Fruit fly (Drosophila melanogaster) whole organism, embryonic: ENCODE measurements around the gene Tfb4.

Experiments used
- Atf-2 ChIP-seq: fragments of 200-800 bp; sonication (Bioruptor generic); optimal IDR thresholded peaks from 2 replicates; lab custom pipeline; 2016; ENCODE audit warnings: missing biosample characterization, missing genetic modification characterization
- Bgb ChIP-seq: fragments of 200-800 bp; sonication (Bioruptor generic); IDR thresholded peaks from 2 replicates; pipeline ENCODE4 v1.3.6; 2022; ENCODE audit warnings: missing biosample characterization, missing genetic modification characterization; ENCODE audit not compliant: partially characterized antibody
- CG11695 ChIP-seq: fragments of 200-800 bp; sonication (Bioruptor generic); IDR thresholded peaks from 3 replicates; pipeline ENCODE4 v1.3.6; 2022; ENCODE audit warnings: missing biosample characterization, missing genetic modification characterization
- CG1233 ChIP-seq: fragments of 200-800 bp; sonication (Bioruptor generic); optimal IDR thresholded peaks from 4 replicates; lab custom pipeline; 2018; ENCODE audit warnings: missing biosample characterization, mild to moderate bottlenecking, missing genetic modification characterization
- CG13287 ChIP-seq: fragments of 200-800 bp; sonication (Bioruptor generic); IDR thresholded peaks from 2 replicates; pipeline ENCODE4 v1.3.6; 2022; ENCODE audit warnings: missing biosample characterization, missing genetic modification characterization; ENCODE audit not compliant: partially characterized antibody
- CG15696 ChIP-seq: fragments of 200-800 bp; sonication (Bioruptor generic); optimal IDR thresholded peaks from 2 replicates; lab custom pipeline; 2019; ENCODE audit warnings: missing biosample characterization, mild to moderate bottlenecking, missing genetic modification characterization, moderate library complexity
- CG16815 ChIP-seq: fragments of 200-800 bp; sonication (Bioruptor generic); optimal IDR thresholded peaks from 3 replicates; lab custom pipeline; 2017; ENCODE audit warnings: missing biosample characterization, mild to moderate bottlenecking, missing genetic modification characterization
- CG17186 ChIP-seq: fragments of 200-800 bp; sonication (Bioruptor generic); optimal IDR thresholded peaks from 3 replicates; lab custom pipeline; 2017; ENCODE audit warnings: missing biosample characterization, missing genetic modification reagents, missing genetic modification characterization
- CG17361 ChIP-seq: fragments of 200-800 bp; sonication (Bioruptor generic); IDR thresholded peaks from 3 replicates; pipeline ENCODE4 v1.3.6; 2022; ENCODE audit warnings: missing biosample characterization, missing genetic modification characterization
- CG17829 ChIP-seq: fragments of 200-800 bp; optimal IDR thresholded peaks from 2 replicates; lab custom pipeline; 2019; ENCODE audit warnings: missing biosample characterization, mild to moderate bottlenecking, missing genetic modification characterization, moderate library complexity
- CG2120 ChIP-seq: fragments of 200-800 bp; sonication (Bioruptor generic); optimal IDR thresholded peaks from 3 replicates; lab custom pipeline; 2016; ENCODE audit warnings: missing biosample characterization, missing genetic modification characterization
- CG7556 ChIP-seq: fragments of 200-800 bp; sonication (Bioruptor generic); optimal IDR thresholded peaks from 2 replicates; lab custom pipeline; 2017; ENCODE audit warnings: missing biosample characterization, mild to moderate bottlenecking, missing genetic modification characterization
- CG7928 ChIP-seq: fragments of 200-800 bp; sonication (Bioruptor generic); optimal IDR thresholded peaks from 2 replicates; lab custom pipeline; 2017; ENCODE audit warnings: missing biosample characterization, mild to moderate bottlenecking, missing genetic modification characterization
- CG9727 ChIP-seq: fragments of 200-800 bp; sonication (Bioruptor generic); optimal IDR thresholded peaks from 3 replicates; lab custom pipeline; 2017; ENCODE audit warnings: missing biosample characterization, mild to moderate bottlenecking, missing genetic modification characterization
- CG9797 ChIP-seq: fragments of 200-800 bp; sonication (Bioruptor generic); optimal IDR thresholded peaks from 3 replicates; lab custom pipeline; 2018; ENCODE audit warnings: missing biosample characterization, mild to moderate bottlenecking, missing genetic modification characterization
- CG9876 ChIP-seq: fragments of 200-800 bp; sonication (Bioruptor generic); optimal IDR thresholded peaks from 2 replicates; lab custom pipeline; 2016; ENCODE audit warnings: missing biosample characterization, missing genetic modification characterization
- CTCF ChIP-seq: fragments of 200-800 bp; sonication (Bioruptor generic); optimal IDR thresholded peaks from 2 replicates; lab custom pipeline; 2017; ENCODE audit warnings: missing biosample characterization, mild to moderate bottlenecking, missing genetic modification characterization, moderate library complexity
- CoRest ChIP-seq: fragments of 200-800 bp; sonication (Bioruptor generic); optimal IDR thresholded peaks from 3 replicates; lab custom pipeline; 2018; ENCODE audit warnings: missing biosample characterization, mild to moderate bottlenecking, missing genetic modification characterization, moderate library complexity
- D19A ChIP-seq: fragments of 200-800 bp; optimal IDR thresholded peaks from 3 replicates; lab custom pipeline; 2019; ENCODE audit warnings: missing biosample characterization, mild to moderate bottlenecking, missing genetic modification characterization, moderate library complexity
- Dbx ChIP-seq: fragments of 200-800 bp; sonication (Bioruptor generic); IDR thresholded peaks from 3 replicates; pipeline ENCODE4 v1.3.6; 2022; ENCODE audit warnings: missing biosample characterization, missing genetic modification characterization
- E2f2 ChIP-seq: fragments of 200-800 bp; sonication (Bioruptor generic); IDR thresholded peaks from 2 replicates; pipeline ENCODE4 v1.3.6; 2022; ENCODE audit warnings: missing biosample characterization, missing genetic modification characterization
- HLH4C ChIP-seq: fragments of 200-800 bp; sonication (Bioruptor generic); IDR thresholded peaks from 3 replicates; pipeline ENCODE4 v1.3.6; 2022; ENCODE audit warnings: missing biosample characterization, missing genetic modification characterization; ENCODE audit not compliant: partially characterized antibody
- Hmr ChIP-seq: fragments of 200-800 bp; sonication (Bioruptor generic); optimal IDR thresholded peaks from 3 replicates; lab custom pipeline; 2017; ENCODE audit warnings: mild to moderate bottlenecking, missing biosample characterization, missing genetic modification reagents, missing genetic modification characterization
- Hr51 ChIP-seq, 2 experiments: fragments of 200-800 bp; sonication (Bioruptor generic); optimal IDR thresholded peaks; 2 replicates in 1 of 2; 3 replicates in 1 of 2; lab custom pipeline; 2016 to 2018; ENCODE audit warnings: missing biosample characterization in 2 of 2, missing genetic modification characterization in 2 of 2, mild to moderate bottlenecking in 1 of 2, moderate library complexity in 1 of 2
- Kr ChIP-seq: fragments of 200-800 bp; sonication (Bioruptor generic); optimal IDR thresholded peaks from 2 replicates; lab custom pipeline; 2017; ENCODE audit warnings: missing biosample characterization, mild to moderate bottlenecking, missing genetic modification characterization
- Mad ChIP-seq: fragments of 200-800 bp; sonication (Bioruptor generic); optimal IDR thresholded peaks from 2 replicates; lab custom pipeline; 2016; ENCODE audit warnings: missing biosample characterization, missing genetic modification characterization
- NC2β ChIP-seq: fragments of 200-800 bp; sonication (Bioruptor generic); optimal IDR thresholded peaks from 2 replicates; lab custom pipeline; 2016; ENCODE audit warnings: missing biosample characterization, missing genetic modification characterization
- Opbp ChIP-seq: fragments of 200-800 bp; sonication (Bioruptor generic); IDR thresholded peaks from 3 replicates; pipeline ENCODE4 v1.3.6; 2022; ENCODE audit warnings: missing biosample characterization, missing genetic modification characterization; ENCODE audit not compliant: partially characterized antibody
- Optix ChIP-seq: fragments of 200-800 bp; sonication (Bioruptor generic); IDR thresholded peaks from 3 replicates; pipeline ENCODE4 v1.3.6; 2022; ENCODE audit warnings: missing biosample characterization, missing genetic modification characterization
- PHDP ChIP-seq: fragments of 200-800 bp; sonication (Bioruptor generic); optimal IDR thresholded peaks from 3 replicates; lab custom pipeline; 2018; ENCODE audit warnings: missing biosample characterization, mild to moderate bottlenecking, missing genetic modification characterization, moderate library complexity
- Sox102F ChIP-seq: fragments of 200-800 bp; sonication (Bioruptor generic); optimal IDR thresholded peaks from 2 replicates; lab custom pipeline; 2018; ENCODE audit warnings: missing biosample characterization, mild to moderate bottlenecking, missing genetic modification characterization, moderate library complexity
- Spps ChIP-seq: fragments of 200-800 bp; sonication (Bioruptor generic); optimal IDR thresholded peaks from 2 replicates; lab custom pipeline; 2018; ENCODE audit warnings: missing biosample characterization, mild to moderate bottlenecking, missing genetic modification characterization
- YL-1 ChIP-seq: fragments of 200-800 bp; sonication (Bioruptor generic); optimal IDR thresholded peaks from 3 replicates; lab custom pipeline; 2017; ENCODE audit warnings: missing biosample characterization, mild to moderate bottlenecking, missing genetic modification characterization
- bab2 ChIP-seq: fragments of 200-800 bp; sonication (Bioruptor generic); optimal IDR thresholded peaks from 2 replicates; lab custom pipeline; 2016; ENCODE audit warnings: missing biosample characterization, missing genetic modification characterization
- bcd ChIP-seq: fragments of 200-800 bp; sonication (Bioruptor generic); optimal IDR thresholded peaks from 2 replicates; lab custom pipeline; 2017; ENCODE audit warnings: missing biosample characterization, mild to moderate bottlenecking, missing genetic modification characterization
- disco-r ChIP-seq: fragments of 200-800 bp; sonication (Bioruptor generic); optimal IDR thresholded peaks from 2 replicates; lab custom pipeline; 2016; ENCODE audit warnings: missing biosample characterization, missing genetic modification characterization
- fd96Cb ChIP-seq: fragments of 200-800 bp; sonication (Bioruptor generic); optimal IDR thresholded peaks from 2 replicates; lab custom pipeline; 2018; ENCODE audit warnings: missing biosample characterization, mild to moderate bottlenecking, missing genetic modification characterization, moderate library complexity
- fu2 ChIP-seq: fragments of 200-800 bp; sonication (Bioruptor generic); optimal IDR thresholded peaks from 2 replicates; lab custom pipeline; 2016; ENCODE audit warnings: missing biosample characterization, missing genetic modification characterization
- gcm2 ChIP-seq: fragments of 200-800 bp; sonication (Bioruptor generic); optimal IDR thresholded peaks from 2 replicates; lab custom pipeline; 2016; ENCODE audit warnings: missing biosample characterization, missing genetic modification characterization
- her ChIP-seq: fragments of 200-800 bp; sonication (Bioruptor generic); optimal IDR thresholded peaks from 2 replicates; lab custom pipeline; 2016; ENCODE audit warnings: missing biosample characterization, missing genetic modification characterization
- lmd ChIP-seq: fragments of 200-800 bp; sonication (Bioruptor generic); IDR thresholded peaks from 2 replicates; pipeline ENCODE4 v1.3.6; 2022; ENCODE audit warnings: missing biosample characterization, missing genetic modification characterization
- luna ChIP-seq: fragments of 200-800 bp; sonication (Bioruptor generic); optimal IDR thresholded peaks from 2 replicates; lab custom pipeline; 2016; ENCODE audit warnings: missing biosample characterization, missing genetic modification characterization
- pnt ChIP-seq: fragments of 200-800 bp; sonication (Bioruptor generic); optimal IDR thresholded peaks from 3 replicates; lab custom pipeline; 2016; ENCODE audit warnings: missing biosample characterization, missing genetic modification characterization
- stwl ChIP-seq: fragments of 200-800 bp; sonication (Bioruptor generic); optimal IDR thresholded peaks from 3 replicates; lab custom pipeline; 2018; ENCODE audit warnings: missing biosample characterization, mild to moderate bottlenecking, missing genetic modification characterization, moderate library complexity
- tll ChIP-seq, 2 experiments: fragments of 200-800 bp in 1 of 2; fragments of >200 bp in 1 of 2; sonication (Bioruptor generic) in 1 of 2; optimal IDR thresholded peaks; 2 replicates each; lab custom pipeline; 2017 to 2019; ENCODE audit warnings: missing biosample characterization in 2 of 2, missing genetic modification characterization in 2 of 2, mild to moderate bottlenecking in 1 of 2, moderate library complexity in 1 of 2
- trh ChIP-seq: fragments of 200-800 bp; sonication (Bioruptor generic); optimal IDR thresholded peaks from 2 replicates; lab custom pipeline; 2016; ENCODE audit warnings: missing biosample characterization, missing genetic modification characterization
- unc-4 ChIP-seq: fragments of 200-800 bp; sonication (Bioruptor generic); IDR thresholded peaks from 2 replicates; pipeline ENCODE4 v1.3.6; 2022; ENCODE audit warnings: missing biosample characterization, missing genetic modification characterization; ENCODE audit not compliant: partially characterized antibody
- usp ChIP-seq: fragments of >200 bp; optimal IDR thresholded peaks from 2 replicates; lab custom pipeline; 2017; ENCODE audit warnings: missing biosample characterization, missing genetic modification characterization
- wor ChIP-seq: fragments of 200-800 bp; sonication (Bioruptor generic); IDR thresholded peaks from 2 replicates; pipeline ENCODE4 v1.3.6; 2022; ENCODE audit warnings: missing biosample characterization, missing genetic modification characterization
- zf30C ChIP-seq: fragments of 200-800 bp; sonication (Bioruptor generic); optimal IDR thresholded peaks from 3 replicates; lab custom pipeline; 2018; ENCODE audit warnings: missing biosample characterization, mild to moderate bottlenecking, missing genetic modification characterization

Tfb4 gene

dm6 chr2L:1169867-1170415 is 19.5 kb upstream of the Tfb4 start, which contains the start of the genes CG31922 and Plap (continued):
- TF ChIP-seq Hmr (GFP tag; lab: Kevin White, UChicago) (no peak), unc-4 (peak; percentile 95), Opbp (peak; percentile 74; the same call in 1 of the 3 replicates), bcd (GFP tag; lab: Kevin White, UChicago) (peak; percentile 63), gcm2 (GFP tag; lab: Kevin White, UChicago) (no peak), zf30C (no peak), Hr51 (GFP tag; optimal IDR thresholded peaks at IDR 0.05; lab: Kevin White, UChicago) (peak in 1 of 2 experiments; percentile 65), usp (GFP tag; lab: Kevin White, UChicago) (no peak), CG9797 (peak; percentile 14), CG15696 (tag; lab: Kevin White, UChicago) (peak; percentile 69), CTCF (GFP tag; lab: Kevin White, UChicago) (no peak), CG11695 (GFP tag; lab: Robert Waterston, UW) (no peak), CG9727 (peak; percentile 71), CG7928 (GFP tag; lab: Kevin White, UChicago) (peak; percentile 39), tll (GFP tag; optimal IDR thresholded peaks at IDR 0.05; lab: Kevin White, UChicago) (peak in 1 of 2 experiments; percentile 8), YL-1 (GFP tag; lab: Kevin White, UChicago) (peak; percentile 74), fd96Cb (tag; lab: Kevin White, UChicago) (peak; percentile 32), Bgb (GFP tag; lab: Robert Waterston, UW) (peak; percentile 81), disco-r (GFP tag; lab: Kevin White, UChicago) (peak; percentile 31), lmd (GFP tag; lab: Robert Waterston, UW) (peak; percentile 43; the same call in 1 of the 2 replicates), PHDP (tag; lab: Kevin White, UChicago) (peak; percentile 64), HLH4C (peak; percentile 79), her (GFP tag; lab: Kevin White, UChicago) (peak; percentile 9), CG17829 (tag; lab: Kevin White, UChicago) (peak; percentile 80), CG17361 (GFP tag; lab: Robert Waterston, UW) (peak; percentile 77), CG7556 (peak; percentile 48), E2f2 (peak; percentile 59), Dbx (GFP tag; lab: Robert Waterston, UW) (peak; percentile 76; the same call in 2 of the 3 replicates), Mad (GFP tag; lab: Kevin White, UChicago) (peak; percentile 70), CG16815 (GFP tag; lab: Kevin White, UChicago) (peak; percentile 48), CG2120 (GFP tag; lab: Kevin White, UChicago) (peak; percentile 87), CG17186 (GFP tag; lab: Kevin White, UChicago) (peak; percentile 14), NC2β (peak; percentile 48), CoRest (tag; lab: Kevin White, UChicago) (peak; percentile 87), bab2 (peak; percentile 64), Atf-2 (GFP tag; lab: Kevin White, UChicago) (peak; percentile 32), stwl (tag; lab: Kevin White, UChicago) (peak; percentile 74), D19A (tag; lab: Kevin White, UChicago) (no peak), Sox102F (no peak), wor (GFP tag; lab: Robert Waterston, UW) (no peak), CG13287 (peak; percentile 95), CG9876 (GFP tag; lab: Kevin White, UChicago) (peak; percentile 14), fu2 (GFP tag; lab: Kevin White, UChicago) (peak; percentile 27), trh (no peak), Kr (GFP tag; lab: Kevin White, UChicago) (no peak), Spps (tag; lab: Kevin White, UChicago) (peak; percentile 26), luna (GFP tag; lab: Kevin White, UChicago) (peak; percentile 21), pnt (peak; percentile 33), CG1233 (peak; percentile 34), Optix (GFP tag; lab: Robert Waterston, UW) (no peak)
